Fruit fly (Drosophila melanogaster): ENCODE measurements around the gene CrebA.
A peak's percentile ranks its signal among the peaks of the same experiment; 100 is the strongest.

DNA sequence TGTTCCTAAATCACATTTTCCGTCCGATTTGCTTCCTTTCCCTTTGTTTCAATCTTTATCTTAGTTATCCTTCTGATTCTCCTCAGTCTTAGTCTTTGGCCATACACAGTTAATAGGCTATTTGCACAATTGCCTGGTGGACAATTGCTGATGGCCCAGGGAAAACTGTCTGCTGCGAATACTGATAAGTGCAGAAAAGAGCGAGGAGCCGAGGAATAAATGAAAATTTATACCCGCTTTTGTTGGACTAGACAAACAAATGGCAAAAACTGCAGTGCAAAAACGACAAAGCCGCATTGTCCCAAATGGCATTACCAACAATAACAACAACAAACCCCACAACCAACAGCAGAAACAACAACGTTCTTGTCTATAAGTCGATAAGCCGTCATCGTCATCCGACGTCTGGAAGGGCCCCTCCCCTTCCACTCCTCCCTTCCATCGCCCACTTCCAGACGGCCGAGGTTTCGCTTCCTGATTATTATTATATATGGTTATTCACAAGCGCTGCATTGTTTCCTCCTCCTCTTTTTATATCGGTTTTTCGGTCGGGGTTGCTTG lies 59.0 kb downstream of the CrebA start:
- TF ChIP-seq pad (GFP tag; optimal IDR thresholded peaks at IDR 0.05) (no peak), cic (GFP tag; optimal IDR thresholded peaks at IDR 0.05) (no peak), Mnt (GFP tag; optimal IDR thresholded peaks at IDR 0.05) (no peak), CG14711 (tag; optimal IDR thresholded peaks at IDR 0.05) (no peak), toe (GFP tag; optimal IDR thresholded peaks at IDR 0.05) (no peak), CG11617 (GFP tag; optimal IDR thresholded peaks at IDR 0.05) (no peak), ovo (GFP tag; optimal IDR thresholded peaks at IDR 0.05) (no peak), CG12768 (GFP tag; optimal IDR thresholded peaks at IDR 0.05) (peak; percentile 4), kay (GFP tag; ENCODE audit: borderline replicate concordance) (peak; percentile 8), Hr96 (GFP tag; optimal IDR thresholded peaks at IDR 0.05) (no peak), Crg-1 (GFP tag; optimal IDR thresholded peaks at IDR 0.05) (no peak), CG5204 (GFP tag; optimal IDR thresholded peaks at IDR 0.05) (no peak), Clk (GFP tag; optimal IDR thresholded peaks at IDR 0.05) (no peak)
